Fruit fly (Drosophila melanogaster) S2 (cell line): ENCODE measurements around the gene CG31415.
A peak's percentile ranks its signal among the peaks of the same experiment; 100 is the strongest.

ENCODE experiments used
- CG8478 ChIP-seq: fragments of >200 bp; optimal IDR thresholded peaks from 2 replicates; lab custom pipeline; 2018
- CTCF ChIP-seq, 2 experiments: fragments of >200 bp; optimal IDR thresholded peaks; 2 replicates each; lab custom pipeline; 2018

CG31415 gene

DNA sequence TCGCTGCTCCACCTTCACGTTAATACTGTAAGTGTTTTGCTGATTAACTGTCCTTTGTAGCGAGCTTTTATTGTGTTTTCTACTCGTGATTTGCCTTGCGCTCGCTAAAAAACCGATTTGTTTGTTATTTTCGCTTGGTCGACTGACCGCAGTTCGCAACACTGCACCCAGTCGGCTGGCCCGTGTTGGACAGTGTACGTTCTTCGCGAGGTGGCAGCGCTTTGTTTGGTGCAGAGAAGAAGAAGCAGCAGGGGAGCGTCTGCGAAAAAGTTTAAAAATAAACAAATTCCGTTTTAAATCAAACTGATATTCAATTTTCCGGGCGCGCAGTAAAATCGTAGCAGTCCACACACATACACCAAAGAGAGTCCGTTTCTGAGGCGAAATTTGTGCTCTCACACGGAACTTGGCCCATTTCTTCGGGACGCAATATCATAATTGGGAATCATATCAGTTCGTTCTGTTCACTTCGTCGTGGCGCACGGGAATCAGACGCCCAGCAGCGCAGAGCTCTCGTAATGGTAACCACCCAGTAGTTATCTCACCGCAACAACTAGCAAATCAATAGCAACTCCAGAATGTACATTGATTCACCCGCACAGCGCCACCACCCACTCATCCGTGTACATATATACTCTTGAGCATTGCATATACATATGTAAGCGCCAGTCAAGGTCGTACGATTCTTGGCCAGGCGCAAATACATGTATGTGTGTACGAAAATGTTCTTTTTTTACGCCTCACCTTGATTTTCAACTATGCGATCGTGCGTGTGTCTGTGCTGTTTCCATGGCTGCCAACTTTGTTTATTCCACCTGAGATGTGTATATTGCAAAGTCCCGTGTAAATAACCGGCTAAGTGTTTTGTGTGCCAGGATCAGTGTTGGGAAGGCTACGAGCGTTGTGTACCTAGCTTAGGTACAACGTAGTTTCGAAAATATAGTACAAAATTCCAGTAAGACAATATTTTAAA is 24.6 kb downstream of the CG31415 start, which contains the start of gene Naa80:
Naa80 (plus strand) TSS at position 215 of the 973 bp plus-strand sequence.
- peak in 1 of 2 experiments; percentile 16 for TF ChIP-seq CTCF (optimal IDR thresholded peaks at IDR 0.05; lab: Kevin White, UChicago)
- no peak for TF ChIP-seq CG8478 (lab: Kevin White, UChicago)

- TF ChIP-seq CG8478 (lab: Kevin White, UChicago) (no peak), CTCF (optimal IDR thresholded peaks at IDR 0.05; lab: Kevin White, UChicago) (no peak)
These were observed 25.6 kb downstream of the CG31415 start, which contains the start of gene MED6 for dm6 chr3R:9768884-9769283. TSS of gene MED6 (minus strand) at chr3R:9768984.

- TF ChIP-seq CTCF (optimal IDR thresholded peaks at IDR 0.05; lab: Kevin White, UChicago) (no peak), CG8478 (lab: Kevin White, UChicago) (no peak)
These were observed 26.8 kb downstream of the CG31415 start for dm6 chr3R:9770127-9770526.

- TF ChIP-seq CTCF (optimal IDR thresholded peaks at IDR 0.05; lab: Kevin White, UChicago) = no peak
- TF ChIP-seq CG8478 (lab: Kevin White, UChicago) = no peak
These were observed 28.2 kb downstream of the CG31415 start, which contains the start of gene CG9471 for dm6 chr3R:9771519-9771972. TSS of gene CG9471 (minus strand) at chr3R:9771542.

DNA sequence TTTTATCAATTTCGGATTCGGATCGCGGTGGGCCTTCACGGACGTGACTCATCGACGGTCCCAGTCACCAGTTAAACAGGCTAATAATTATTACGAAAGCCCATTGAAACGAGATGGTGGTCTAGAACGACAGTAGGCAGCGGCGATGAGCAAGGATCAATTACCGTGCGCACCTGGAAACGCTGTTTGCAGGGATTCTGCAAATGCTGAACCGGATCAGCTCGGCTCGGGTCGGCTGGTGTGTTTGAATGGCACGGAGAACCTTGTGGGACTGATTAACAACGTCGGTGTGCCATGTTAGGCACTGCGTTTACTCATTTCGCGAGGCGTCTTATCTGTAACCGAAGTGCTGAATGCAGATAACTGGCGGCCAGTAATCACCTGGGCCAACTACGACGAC is 30.8 kb downstream of the CG31415 start, which contains the start of gene Whamy:
Whamy (minus strand) TSS at position 273 of the 400 bp plus-strand sequence.
- no peak for TF ChIP-seq CG8478 (lab: Kevin White, UChicago)
- TF ChIP-seq CTCF (optimal IDR thresholded peaks at IDR 0.05; lab: Kevin White, UChicago) = no peak

- TF ChIP-seq CTCF (optimal IDR thresholded peaks at IDR 0.05; lab: Kevin White, UChicago) (no peak), CG8478 (lab: Kevin White, UChicago) (no peak)
These were observed 31.5 kb downstream of the CG31415 start, which contains the start of gene topi for dm6 chr3R:9774821-9775220. TSS of gene topi (plus strand) at chr3R:9775121.

dm6 chr3R:9777941-9778360 is 34.6 kb downstream of the CG31415 start, which contains the start of gene RpS29:
TSS of gene RpS29 (plus strand) at chr3R:9778042.
- TF ChIP-seq CTCF (optimal IDR thresholded peaks at IDR 0.05; lab: Kevin White, UChicago) = peak; percentile 60 to 70
- TF ChIP-seq CG8478 (lab: Kevin White, UChicago) = no peak

dm6 chr3R:9779764-9780163 is 36.4 kb downstream of the CG31415 start, which contains the start of gene CG12947:
TSS of gene CG12947 (plus strand) at chr3R:9780064.
- TF ChIP-seq CTCF (optimal IDR thresholded peaks at IDR 0.05; lab: Kevin White, UChicago) = no peak
- TF ChIP-seq CG8478 (lab: Kevin White, UChicago) = no peak

dm6 chr3R:9783240-9783917 is 40.1 kb downstream of the CG31415 start:
- no peak for TF ChIP-seq CG8478 (lab: Kevin White, UChicago)
- no peak for TF ChIP-seq CTCF (optimal IDR thresholded peaks at IDR 0.05; lab: Kevin White, UChicago)

DNA sequence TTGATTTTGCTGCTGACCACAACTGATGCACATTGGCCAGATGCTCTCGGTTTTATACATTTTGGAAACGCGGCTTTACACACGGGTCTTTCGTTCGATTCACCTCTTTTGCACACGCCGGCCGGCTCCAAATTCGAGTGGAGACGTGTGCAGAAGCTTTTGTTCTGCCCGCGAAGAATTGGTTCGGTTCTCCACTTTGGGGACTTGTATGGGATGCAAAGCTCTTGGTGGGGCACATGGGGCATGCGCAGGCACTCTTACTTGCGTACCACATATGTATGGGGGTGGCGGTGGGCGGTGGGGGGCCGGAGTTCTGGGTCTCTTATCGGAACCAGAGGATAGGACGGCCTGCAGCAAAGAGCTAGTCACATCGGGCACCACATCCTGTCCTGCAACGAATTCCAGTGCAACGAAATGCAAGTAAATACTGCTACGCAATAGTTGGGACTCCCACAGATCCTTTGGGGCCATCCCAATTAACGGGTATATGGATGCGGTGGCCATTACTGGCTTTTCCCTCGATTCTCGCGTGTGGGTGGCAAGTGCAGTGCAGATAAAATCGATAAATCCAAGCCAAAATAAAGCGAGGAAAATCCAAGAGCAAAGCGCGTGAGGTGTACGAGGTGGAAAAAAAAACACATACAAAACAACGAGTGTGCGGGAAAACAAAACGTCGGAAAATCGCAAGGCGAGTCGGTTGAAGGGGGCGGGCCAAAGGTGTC is 41.2 kb downstream of the CG31415 start, which contains the start of the genes MtnA and CG8500:
MtnA (minus strand) TSS at position 30 of the 722 bp plus-strand sequence.
CG8500 (plus strand) TSS at position 313 of the 722 bp plus-strand sequence.
- TF ChIP-seq CG8478 (lab: Kevin White, UChicago) (no peak), CTCF (optimal IDR thresholded peaks at IDR 0.05; lab: Kevin White, UChicago) (no peak)

dm6 chr3R:9791177-9791806 is 48.0 kb downstream of the CG31415 start, which contains the start of the genes CG12945 and CG8507:
TSS of gene CG12945 (minus strand) at chr3R:9791221.
TSS of gene CG8507 (plus strand) at chr3R:9791483.
- no peak for TF ChIP-seq CG8478 (lab: Kevin White, UChicago)
- TF ChIP-seq CTCF (optimal IDR thresholded peaks at IDR 0.05; lab: Kevin White, UChicago) = no peak

DNA sequence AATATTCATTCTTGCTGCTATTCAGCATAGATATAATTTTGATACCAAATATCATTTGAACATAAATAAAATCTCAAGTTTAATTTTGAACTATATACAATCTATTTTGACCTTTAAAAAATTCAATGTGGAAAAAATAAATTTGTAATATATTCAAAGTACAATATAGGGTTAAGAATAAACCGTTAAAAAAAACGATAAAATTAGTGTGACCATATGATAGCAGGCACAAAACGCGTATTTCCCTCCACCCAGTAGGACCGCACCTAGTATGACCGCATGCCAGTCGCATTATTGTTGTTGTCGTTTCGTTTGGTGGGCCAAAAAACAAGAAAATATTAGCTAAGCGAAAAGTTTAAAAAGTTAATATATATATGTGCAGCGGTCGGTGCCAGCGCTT is 49.7 kb downstream of the CG31415 start, which contains the start of gene CG8516:
CG8516 (plus strand) TSS at position 278 of the 400 bp plus-strand sequence.
- TF ChIP-seq CTCF (optimal IDR thresholded peaks at IDR 0.05; lab: Kevin White, UChicago) = no peak
- no peak for TF ChIP-seq CG8478 (lab: Kevin White, UChicago)
